Worm (Caenorhabditis elegans) whole organism, L4 larva: ENCODE data around the gene ima-1.

Source experiments
- F26F4.8 ChIP-seq: fragments of 200-800 bp; sonication (Bioruptor generic); conservative IDR thresholded peaks from 2 replicates; pipeline ENCODE4 v1.3.6; 2022; ENCODE audit warnings: missing genetic modification characterization, missing compliant biosample characterization
- F37D6.2 ChIP-seq: sonication (generic microtip); optimal IDR thresholded peaks from 2 replicates; lab custom pipeline; 2016; ENCODE audit warnings: mild to moderate bottlenecking, missing genetic modification characterization, missing compliant biosample characterization
- F49E8.2 ChIP-seq: sonication (generic microtip); optimal IDR thresholded peaks from 2 replicates; lab custom pipeline; 2016; ENCODE audit warnings: missing compliant biosample characterization, mild to moderate bottlenecking, missing genetic modification characterization, borderline replicate concordance
- R02D3.7 ChIP-seq: fragments of 150-350 bp; sonication (generic microtip); optimal IDR thresholded peaks from 3 replicates; lab custom pipeline; 2014; ENCODE audit warnings: missing biosample characterization, missing genetic modification characterization
- Y75B8A.6 ChIP-seq: fragments of 200-800 bp; sonication (Bioruptor generic); IDR thresholded peaks from 2 replicates; pipeline ENCODE4 v1.3.6; 2022; ENCODE audit warnings: missing genetic modification reagents, missing genetic modification characterization, missing compliant biosample characterization
- aha-1 ChIP-seq: fragments of 150-350 bp; peaks from one replicate; lab custom pipeline; 2014; ENCODE audit warnings: missing biosample characterization, missing genetic modification characterization
- ama-1 ChIP-seq: fragments of 150-350 bp; optimal IDR thresholded peaks from 2 replicates; lab custom pipeline; 2014; ENCODE audit warnings: inconsistent platforms, mixed read lengths
- arid-1 ChIP-seq: fragments of 200-800 bp; sonication (Bioruptor generic); conservative IDR thresholded peaks from 2 replicates; pipeline ENCODE4 v1.3.6; 2022; ENCODE audit warnings: missing genetic modification reagents, missing genetic modification characterization, missing compliant biosample characterization
- attf-4 ChIP-seq: sonication (generic microtip); optimal IDR thresholded peaks from 3 replicates; lab custom pipeline; 2017; ENCODE audit warnings: missing biosample characterization, missing genetic modification characterization
- ces-1 ChIP-seq: fragments of 150-350 bp; sonication (generic microtip); optimal IDR thresholded peaks from 4 replicates; lab custom pipeline; 2014; ENCODE audit warnings: missing biosample characterization, missing genetic modification reagents, missing genetic modification characterization
- cey-2 ChIP-seq: sonication (generic microtip); optimal IDR thresholded peaks from 3 replicates; lab custom pipeline; 2017; ENCODE audit warnings: missing genetic modification characterization, mild to moderate bottlenecking, missing compliant biosample characterization, antibody characterized with exemption, borderline replicate concordance; ENCODE audit not compliant: insufficient read depth
- daf-12 ChIP-seq: fragments of 150-350 bp; optimal IDR thresholded peaks from 2 replicates; lab custom pipeline; 2014; ENCODE audit warnings: missing biosample characterization, missing genetic modification reagents, missing genetic modification characterization
- dpl-1 ChIP-seq: fragments of 150-350 bp; optimal IDR thresholded peaks from 2 replicates; lab custom pipeline; 2014; ENCODE audit warnings: missing biosample characterization, missing genetic modification reagents, missing genetic modification characterization
- dve-1 ChIP-seq: sonication (generic microtip); optimal IDR thresholded peaks from 2 replicates; lab custom pipeline; 2017; ENCODE audit warnings: antibody characterized with exemption, mild to moderate bottlenecking, missing genetic modification characterization, missing compliant biosample characterization; ENCODE audit not compliant: insufficient read depth
- egl-43 ChIP-seq: fragments of 200-800 bp; sonication (Bioruptor generic); IDR thresholded peaks from 2 replicates; pipeline ENCODE4 v1.3.6; 2022; ENCODE audit warnings: missing genetic modification reagents, missing genetic modification characterization, missing compliant biosample characterization
- fkh-10 ChIP-seq: fragments of 150-350 bp; optimal IDR thresholded peaks from 2 replicates; lab custom pipeline; 2014; ENCODE audit warnings: missing biosample characterization, missing genetic modification reagents, missing genetic modification characterization
- hif-1 ChIP-seq, 2 experiments: sonication (generic microtip); optimal IDR thresholded peaks; 2 replicates each; lab custom pipeline; 2016 to 2017; ENCODE audit warnings: missing compliant biosample characterization in 2 of 2, missing genetic modification characterization in 2 of 2, missing genetic modification reagents in 2 of 2, missing genotype in 2 of 2, mild to moderate bottlenecking in 1 of 2
- hlh-30 ChIP-seq: sonication (generic microtip); optimal IDR thresholded peaks from 2 replicates; lab custom pipeline; 2017; ENCODE audit warnings: antibody characterized with exemption, mild to moderate bottlenecking, missing genetic modification characterization, missing compliant biosample characterization; ENCODE audit not compliant: insufficient read depth
- jun-1 ChIP-seq: fragments of 150-350 bp; optimal IDR thresholded peaks from 2 replicates; lab custom pipeline; 2014; ENCODE audit warnings: missing biosample characterization, missing genetic modification reagents, missing genetic modification characterization
- lim-7 ChIP-seq: fragments of 200-800 bp; sonication (Bioruptor generic); IDR thresholded peaks from 2 replicates; pipeline ENCODE4 v1.3.6; 2022; ENCODE audit warnings: missing genetic modification characterization, missing compliant biosample characterization
- lin-1 ChIP-seq: fragments of 200-800 bp; sonication (Bioruptor generic); IDR thresholded peaks from 2 replicates; pipeline ENCODE4 v1.3.6; 2022; ENCODE audit warnings: missing genetic modification reagents, missing genetic modification characterization, missing compliant biosample characterization
- lin-13 ChIP-seq: fragments of 150-350 bp; optimal IDR thresholded peaks from 2 replicates; lab custom pipeline; 2014; ENCODE audit warnings: missing biosample characterization, missing genetic modification reagents, missing genetic modification characterization
- lin-15B ChIP-seq: fragments of 150-350 bp; sonication (generic microtip); optimal IDR thresholded peaks from 3 replicates; lab custom pipeline; 2014; ENCODE audit warnings: missing biosample characterization, missing genetic modification characterization
- lin-29 ChIP-seq: fragments of 200-800 bp; sonication (Bioruptor generic); IDR thresholded peaks from 2 replicates; pipeline ENCODE4 v1.3.6; 2022; ENCODE audit warnings: missing genetic modification reagents, missing genetic modification characterization, missing compliant biosample characterization
- lin-39 ChIP-seq: fragments of 150-350 bp; optimal IDR thresholded peaks from 2 replicates; lab custom pipeline; 2014; ENCODE audit warnings: missing biosample characterization, missing genetic modification reagents, missing genetic modification characterization
- lir-3 ChIP-seq: sonication (generic microtip); optimal IDR thresholded peaks from 2 replicates; lab custom pipeline; 2016; ENCODE audit warnings: mild to moderate bottlenecking, missing genetic modification characterization, missing compliant biosample characterization
- madf-5 ChIP-seq, 2 experiments: fragments of 200-800 bp; sonication (Bioruptor generic); IDR thresholded peaks; 2 replicates each; pipeline ENCODE4 v1.3.6; 2022; ENCODE audit warnings: missing compliant biosample characterization in 2 of 2, missing genetic modification characterization in 2 of 2
- madf-9 ChIP-seq: fragments of 200-800 bp; sonication (Bioruptor generic); conservative IDR thresholded peaks from 2 replicates; pipeline ENCODE4 v1.3.6; 2022; ENCODE audit warnings: missing genetic modification reagents, missing genetic modification characterization, missing compliant biosample characterization
- mdt-29 ChIP-seq: fragments of 200-800 bp; sonication (Bioruptor generic); IDR thresholded peaks from 2 replicates; pipeline ENCODE4 v1.3.6; 2022; ENCODE audit warnings: missing genetic modification reagents, missing genetic modification characterization, missing compliant biosample characterization
- mes-2 ChIP-seq: sonication (generic microtip); optimal IDR thresholded peaks from 2 replicates; lab custom pipeline; 2016; ENCODE audit warnings: missing genotype, mild to moderate bottlenecking, missing genetic modification characterization, missing compliant biosample characterization; ENCODE audit not compliant: poor library complexity, severe bottlenecking
- mxl-3 ChIP-seq: fragments of 200-800 bp; sonication (Bioruptor generic); optimal IDR thresholded peaks from 2 replicates; lab custom pipeline; 2018; ENCODE audit warnings: mild to moderate bottlenecking, missing genetic modification characterization, missing compliant biosample characterization
- nhr-102 ChIP-seq: sonication (generic microtip); optimal IDR thresholded peaks from 2 replicates; lab custom pipeline; 2016; ENCODE audit warnings: mild to moderate bottlenecking, missing genetic modification characterization, moderate library complexity, missing compliant biosample characterization
- nhr-41 ChIP-seq: fragments of 200-800 bp; sonication (Bioruptor generic); IDR thresholded peaks from 2 replicates; pipeline ENCODE4 v1.3.6; 2022; ENCODE audit warnings: missing genetic modification reagents, missing genetic modification characterization, missing compliant biosample characterization
- nhr-42 ChIP-seq: fragments of 200-800 bp; sonication (Bioruptor generic); IDR thresholded peaks from 2 replicates; pipeline ENCODE4 v1.3.6; 2022; ENCODE audit warnings: missing genetic modification characterization, missing compliant biosample characterization
- nhr-48 ChIP-seq: sonication (generic microtip); optimal IDR thresholded peaks from 2 replicates; lab custom pipeline; 2016; ENCODE audit warnings: mild to moderate bottlenecking, missing genetic modification characterization, missing compliant biosample characterization
- nhr-77 ChIP-seq: fragments of 150-350 bp; optimal IDR thresholded peaks from 2 replicates; lab custom pipeline; 2014; ENCODE audit warnings: missing biosample characterization, missing genetic modification characterization
- saeg-2 ChIP-seq: fragments of 200-800 bp; sonication (Bioruptor generic); IDR thresholded peaks from 2 replicates; pipeline ENCODE4 v1.3.6; 2022; ENCODE audit warnings: missing genetic modification reagents, missing genetic modification characterization, missing compliant biosample characterization
- sdz-12 ChIP-seq: fragments of 200-800 bp; sonication (Bioruptor generic); optimal IDR thresholded peaks from 2 replicates; lab custom pipeline; 2018; ENCODE audit warnings: mild to moderate bottlenecking, missing genetic modification characterization, missing compliant biosample characterization
- set-16 ChIP-seq: fragments of 200-800 bp; sonication (Bioruptor generic); IDR thresholded peaks from 2 replicates; pipeline ENCODE4 v1.3.6; 2022; ENCODE audit warnings: missing genetic modification reagents, missing genetic modification characterization, missing compliant biosample characterization
- snpc-1.2 ChIP-seq: fragments of 200-800 bp; sonication (Bioruptor generic); IDR thresholded peaks from 2 replicates; pipeline ENCODE4 v1.3.6; 2022; ENCODE audit warnings: missing genetic modification reagents, missing genetic modification characterization, missing compliant biosample characterization
- spr-1 ChIP-seq: sonication (generic microtip); optimal IDR thresholded peaks from 2 replicates; lab custom pipeline; 2016; ENCODE audit warnings: mild to moderate bottlenecking, missing genetic modification characterization, missing compliant biosample characterization
- unc-130 ChIP-seq: sonication (generic microtip); optimal IDR thresholded peaks from 2 replicates; lab custom pipeline; 2016; ENCODE audit warnings: missing genetic modification reagents, missing genetic modification characterization, missing compliant biosample characterization
- vab-7 ChIP-seq: fragments of 200-800 bp; sonication (Bioruptor generic); IDR thresholded peaks from 2 replicates; pipeline ENCODE4 v1.3.6; 2022; ENCODE audit warnings: missing genetic modification reagents, missing genetic modification characterization, missing compliant biosample characterization
- zag-1 ChIP-seq: fragments of 150-350 bp; optimal IDR thresholded peaks from 2 replicates; lab custom pipeline; 2014; ENCODE audit warnings: missing biosample characterization, missing genetic modification characterization
- zip-11 ChIP-seq: fragments of 200-800 bp; sonication (Bioruptor generic); IDR thresholded peaks from 2 replicates; pipeline ENCODE4 v1.3.6; 2022; ENCODE audit warnings: missing genetic modification characterization, missing compliant biosample characterization
- zip-2 ChIP-seq: fragments of 150-350 bp; optimal IDR thresholded peaks from 2 replicates; lab custom pipeline; 2014; ENCODE audit warnings: missing biosample characterization, missing genetic modification characterization

The ima-1 gene

ce11 chrV:11239187-11239725, at the start of gene ima-1, which contains the start of gene dvc-1 (continued):
- TF ChIP-seq F37D6.2 (tag; lab: Kevin White, UChicago), result no peak
- no peak for TF ChIP-seq lin-1 (GFP tag; lab: Robert Waterston, UW)
- no peak for TF ChIP-seq attf-4 (tag; lab: Kevin White, UChicago)
- no peak for TF ChIP-seq Y75B8A.6 (GFP tag; lab: Robert Waterston, UW)
- peak; percentile 96 for TF ChIP-seq unc-130 (GFP tag; lab: Kevin White, UChicago)
- TF ChIP-seq dve-1 (tag; lab: Kevin White, UChicago), result peak; percentile 43
- no peak for TF ChIP-seq nhr-48 (tag; lab: Kevin White, UChicago)
- no peak for TF ChIP-seq nhr-41
- TF ChIP-seq madf-5 (GFP tag; IDR thresholded peaks at IDR 0.05; lab: Robert Waterston, UW), result no peak
- TF ChIP-seq saeg-2, result no peak
- no peak for TF ChIP-seq cey-2 (tag; lab: Kevin White, UChicago)
- TF ChIP-seq dpl-1 (GFP tag; lab: Kevin White, UChicago), result peak; percentile 57
- TF ChIP-seq lin-39 (tag; lab: Kevin White, UChicago), result no peak
- TF ChIP-seq lin-13 (GFP tag; lab: Kevin White, UChicago), result peak; percentile 63
- TF ChIP-seq nhr-102 (tag; lab: Kevin White, UChicago), result no peak
- no peak for TF ChIP-seq madf-9 (GFP tag; lab: Robert Waterston, UW)
- TF ChIP-seq zag-1 (tag; lab: Kevin White, UChicago), result no peak
- no peak for TF ChIP-seq spr-1 (tag; lab: Kevin White, UChicago)
- no peak for TF ChIP-seq set-16 (GFP tag; lab: Robert Waterston, UW)
- TF ChIP-seq vab-7, result peak; percentile 45
- no peak for TF ChIP-seq jun-1 (tag; lab: Kevin White, UChicago)
- TF ChIP-seq snpc-1.2 (GFP tag; lab: Robert Waterston, UW), result no peak
- peak; percentile 58 for TF ChIP-seq nhr-77 (tag; lab: Kevin White, UChicago)
- TF ChIP-seq ces-1 (GFP tag; lab: Kevin White, UChicago), result no peak
- TF ChIP-seq lin-29 (GFP tag; lab: Robert Waterston, UW), result no peak
- no peak for TF ChIP-seq ama-1
- TF ChIP-seq fkh-10 (GFP tag; lab: Kevin White, UChicago), result no peak
- peak; percentile 31 for TF ChIP-seq F49E8.2 (tag; lab: Kevin White, UChicago)
- TF ChIP-seq nhr-42, result no peak
- no peak for TF ChIP-seq sdz-12
- no peak for TF ChIP-seq zip-2 (tag; lab: Kevin White, UChicago)
- peak; percentile 11 for TF ChIP-seq mxl-3 (GFP tag; lab: Kevin White, UChicago)
- no peak for TF ChIP-seq daf-12 (tag; lab: Kevin White, UChicago)
- TF ChIP-seq R02D3.7, result peak; percentile 96
- no peak for TF ChIP-seq lin-15B
- no peak for TF ChIP-seq zip-11
- no peak for TF ChIP-seq lir-3
- TF ChIP-seq mdt-29 (GFP tag; lab: Robert Waterston, UW), result peak; percentile 31; the same call in 1 of the 2 replicates
- TF ChIP-seq hlh-30, result peak; percentile 75
- no peak for TF ChIP-seq lim-7 (GFP tag; lab: Robert Waterston, UW)
- TF ChIP-seq hif-1 (tag; optimal IDR thresholded peaks at IDR 0.05; lab: Kevin White, UChicago), result no peak
- TF ChIP-seq egl-43, result peak; percentile 65
- TF ChIP-seq mes-2 (tag; lab: Kevin White, UChicago), result peak; percentile 91
- TF ChIP-seq arid-1, result 0 out of 2 replicates have a peak, but pooled peaks have one; percentile 44
- TF ChIP-seq F26F4.8 (GFP tag; lab: Robert Waterston, UW), result no peak
- TF ChIP-seq aha-1 (tag; lab: Kevin White, UChicago), result no peak
